Fruit fly (Drosophila melanogaster) whole organism, embryonic: ENCODE results near the gene CG14839.

Experiments
- Adf1 ChIP-seq: fragments of 200-800 bp; sonication (Bioruptor generic); IDR thresholded peaks from 2 replicates; pipeline ENCODE4 v1.3.6; 2022; ENCODE audit warnings: missing biosample characterization, missing genetic modification characterization
- B-H1 ChIP-seq: fragments of 200-800 bp; sonication (Bioruptor generic); IDR thresholded peaks from 3 replicates; pipeline ENCODE4 v1.3.6; 2022; ENCODE audit warnings: missing biosample characterization, missing genetic modification characterization
- CG12071 ChIP-seq: fragments of 200-800 bp; sonication (Bioruptor generic); optimal IDR thresholded peaks from 3 replicates; lab custom pipeline; 2018; ENCODE audit warnings: missing biosample characterization, mild to moderate bottlenecking, missing genetic modification characterization
- CG12155 ChIP-seq: fragments of 200-800 bp; sonication (Bioruptor generic); optimal IDR thresholded peaks from 3 replicates; lab custom pipeline; 2016; ENCODE audit warnings: missing biosample characterization, missing genetic modification characterization
- CG12236 ChIP-seq: fragments of 200-800 bp; sonication (Bioruptor generic); optimal IDR thresholded peaks from 2 replicates; lab custom pipeline; 2016; ENCODE audit warnings: missing biosample characterization, missing genetic modification characterization
- CG12942 ChIP-seq: fragments of 200-800 bp; sonication (Bioruptor generic); optimal IDR thresholded peaks from 3 replicates; lab custom pipeline; 2016; ENCODE audit warnings: missing biosample characterization, missing genetic modification characterization
- CG13296 ChIP-seq: fragments of 200-800 bp; sonication (Bioruptor generic); optimal IDR thresholded peaks from 3 replicates; lab custom pipeline; 2018; ENCODE audit warnings: missing biosample characterization, mild to moderate bottlenecking, missing genetic modification characterization
- CG1602 ChIP-seq: fragments of 200-800 bp; sonication (Bioruptor generic); optimal IDR thresholded peaks from 3 replicates; lab custom pipeline; 2016; ENCODE audit warnings: missing biosample characterization, missing genetic modification characterization
- CG17568 ChIP-seq: fragments of 200-800 bp; sonication (Bioruptor generic); optimal IDR thresholded peaks from 2 replicates; lab custom pipeline; 2018; ENCODE audit warnings: missing biosample characterization, mild to moderate bottlenecking, missing genetic modification characterization, moderate library complexity
- CG4617 ChIP-seq: fragments of 200-800 bp; sonication (Bioruptor generic); optimal IDR thresholded peaks from 3 replicates; lab custom pipeline; 2016; ENCODE audit warnings: missing biosample characterization, missing genetic modification characterization, borderline replicate concordance
- CG4730 ChIP-seq: fragments of 200-800 bp; sonication (Bioruptor generic); IDR thresholded peaks from 2 replicates; pipeline ENCODE4 v1.3.6; 2022; ENCODE audit warnings: missing biosample characterization, missing genetic modification characterization
- CG5245 ChIP-seq: fragments of 200-800 bp; sonication (Bioruptor generic); optimal IDR thresholded peaks from 3 replicates; lab custom pipeline; 2016; ENCODE audit warnings: missing biosample characterization, missing genetic modification characterization
- CG6175 ChIP-seq: fragments of 200-800 bp; sonication (Bioruptor generic); IDR thresholded peaks from 3 replicates; pipeline ENCODE4 v1.3.6; 2022; ENCODE audit warnings: missing biosample characterization, missing genetic modification characterization
- CG6765 ChIP-seq: fragments of 200-800 bp; sonication (Bioruptor generic); optimal IDR thresholded peaks from 3 replicates; lab custom pipeline; 2017; ENCODE audit warnings: missing biosample characterization, mild to moderate bottlenecking, missing genetic modification characterization
- CG7556 ChIP-seq: fragments of 200-800 bp; sonication (Bioruptor generic); optimal IDR thresholded peaks from 2 replicates; lab custom pipeline; 2017; ENCODE audit warnings: missing biosample characterization, mild to moderate bottlenecking, missing genetic modification characterization
- CG7963 ChIP-seq: fragments of 200-800 bp; sonication (Bioruptor generic); IDR thresholded peaks from 3 replicates; pipeline ENCODE4 v1.3.6; 2022; ENCODE audit warnings: missing biosample characterization, missing genetic modification characterization; ENCODE audit not compliant: partially characterized antibody
- CG8290 ChIP-seq, 3 experiments: fragments of 200-800 bp; sonication (Bioruptor generic); optimal IDR thresholded peaks; 2 replicates each; lab custom pipeline; 2016 to 2019; ENCODE audit warnings: missing biosample characterization in 3 of 3, missing genetic modification characterization in 3 of 3, mild to moderate bottlenecking in 2 of 3, moderate library complexity in 1 of 3
- CG8765 ChIP-seq: fragments of 200-800 bp; sonication (Bioruptor generic); IDR thresholded peaks from 2 replicates; pipeline ENCODE4 v1.3.6; 2022; ENCODE audit warnings: missing biosample characterization, missing genetic modification characterization
- CG9817 ChIP-seq: fragments of 200-800 bp; sonication (Bioruptor generic); optimal IDR thresholded peaks from 2 replicates; lab custom pipeline; 2018; ENCODE audit warnings: missing biosample characterization, mild to moderate bottlenecking, missing genetic modification characterization, moderate library complexity
- D19A ChIP-seq: fragments of 200-800 bp; optimal IDR thresholded peaks from 3 replicates; lab custom pipeline; 2019; ENCODE audit warnings: missing biosample characterization, mild to moderate bottlenecking, missing genetic modification characterization, moderate library complexity
- D19B ChIP-seq: fragments of 200-800 bp; sonication (Bioruptor generic); optimal IDR thresholded peaks from 2 replicates; lab custom pipeline; 2017; ENCODE audit warnings: missing biosample characterization, mild to moderate bottlenecking, missing genetic modification characterization
- Fer1 ChIP-seq: fragments of 200-800 bp; sonication (Bioruptor generic); optimal IDR thresholded peaks from 2 replicates; lab custom pipeline; 2017; ENCODE audit warnings: missing biosample characterization, mild to moderate bottlenecking, missing genetic modification characterization
- H15 ChIP-seq: fragments of 200-800 bp; sonication (Bioruptor generic); IDR thresholded peaks from 3 replicates; pipeline ENCODE4 v1.3.6; 2022; ENCODE audit warnings: missing biosample characterization, missing genetic modification characterization
- HHEX ChIP-seq: fragments of 200-800 bp; sonication (Bioruptor generic); optimal IDR thresholded peaks from 3 replicates; lab custom pipeline; 2017; ENCODE audit warnings: missing biosample characterization, mild to moderate bottlenecking, missing genetic modification characterization, missing genetic modification reagents
- HLH4C ChIP-seq: fragments of 200-800 bp; sonication (Bioruptor generic); IDR thresholded peaks from 3 replicates; pipeline ENCODE4 v1.3.6; 2022; ENCODE audit warnings: missing biosample characterization, missing genetic modification characterization; ENCODE audit not compliant: partially characterized antibody
- Hey ChIP-seq: fragments of 200-800 bp; sonication (Bioruptor generic); optimal IDR thresholded peaks from 3 replicates; lab custom pipeline; 2018; ENCODE audit warnings: missing biosample characterization, mild to moderate bottlenecking, missing genetic modification characterization
- Hmr ChIP-seq: fragments of 200-800 bp; sonication (Bioruptor generic); optimal IDR thresholded peaks from 3 replicates; lab custom pipeline; 2017; ENCODE audit warnings: mild to moderate bottlenecking, missing biosample characterization, missing genetic modification reagents, missing genetic modification characterization
- Hr3 ChIP-seq: fragments of 200-800 bp; sonication (Bioruptor generic); optimal IDR thresholded peaks from 3 replicates; lab custom pipeline; 2016; ENCODE audit warnings: missing biosample characterization, missing genetic modification characterization
- Ravus ChIP-seq: fragments of 200-800 bp; sonication (Bioruptor generic); IDR thresholded peaks from 2 replicates; pipeline ENCODE4 v1.3.6; 2022; ENCODE audit warnings: missing biosample characterization, missing genetic modification characterization
- Stat92E ChIP-seq, 3 experiments: fragments of >200 bp in 2 of 3; fragments of 200-800 bp in 1 of 3; sonication (Bioruptor generic) in 1 of 3; optimal IDR thresholded peaks; 2 replicates each; lab custom pipeline; 2017 to 2019; ENCODE audit warnings: missing biosample characterization in 3 of 3, missing genetic modification characterization in 3 of 3, mild to moderate bottlenecking in 1 of 3, moderate library complexity in 1 of 3
- Usf ChIP-seq: fragments of 200-800 bp; sonication (Bioruptor generic); optimal IDR thresholded peaks from 2 replicates; lab custom pipeline; 2017; ENCODE audit warnings: missing genotype, missing biosample characterization, missing genetic modification characterization
- Vsx1 ChIP-seq: fragments of 200-800 bp; sonication (Bioruptor generic); optimal IDR thresholded peaks from 2 replicates; lab custom pipeline; 2017; ENCODE audit warnings: missing biosample characterization, mild to moderate bottlenecking, missing genetic modification characterization, missing genetic modification reagents
- Xbp1 ChIP-seq: fragments of 200-800 bp; sonication (Bioruptor generic); optimal IDR thresholded peaks from 3 replicates; lab custom pipeline; 2016; ENCODE audit warnings: missing biosample characterization, mild to moderate bottlenecking, missing genetic modification characterization
- dati ChIP-seq: fragments of 200-800 bp; sonication (Bioruptor generic); IDR thresholded peaks from 2 replicates; pipeline ENCODE4 v1.3.6; 2022; ENCODE audit warnings: missing biosample characterization, missing genetic modification characterization
- dysf ChIP-seq: fragments of 200-800 bp; sonication (Bioruptor generic); IDR thresholded peaks from 3 replicates; pipeline ENCODE4 v1.3.6; 2022; ENCODE audit warnings: missing biosample characterization, missing genetic modification characterization
- gcm2 ChIP-seq: fragments of 200-800 bp; sonication (Bioruptor generic); optimal IDR thresholded peaks from 2 replicates; lab custom pipeline; 2016; ENCODE audit warnings: missing biosample characterization, missing genetic modification characterization
- gem ChIP-seq: fragments of 200-800 bp; sonication (Bioruptor generic); optimal IDR thresholded peaks from 2 replicates; lab custom pipeline; 2019; ENCODE audit warnings: missing biosample characterization, mild to moderate bottlenecking, missing genetic modification characterization, moderate library complexity
- jigr1 ChIP-seq: fragments of 200-800 bp; sonication (Bioruptor generic); IDR thresholded peaks from 3 replicates; pipeline ENCODE4 v1.3.6; 2022; ENCODE audit warnings: missing biosample characterization, missing genetic modification characterization
- jing ChIP-seq: fragments of 200-800 bp; sonication (Bioruptor generic); optimal IDR thresholded peaks from 2 replicates; lab custom pipeline; 2018; ENCODE audit warnings: missing biosample characterization, mild to moderate bottlenecking, missing genetic modification characterization
- ken ChIP-seq: fragments of 200-800 bp; sonication (Bioruptor generic); IDR thresholded peaks from 3 replicates; pipeline ENCODE4 v1.3.6; 2022; ENCODE audit warnings: missing biosample characterization, missing genetic modification characterization
- luna ChIP-seq: fragments of 200-800 bp; sonication (Bioruptor generic); optimal IDR thresholded peaks from 2 replicates; lab custom pipeline; 2016; ENCODE audit warnings: missing biosample characterization, missing genetic modification characterization
- maf-S ChIP-seq: fragments of 200-800 bp; sonication (Bioruptor generic); optimal IDR thresholded peaks from 2 replicates; lab custom pipeline; 2016; ENCODE audit warnings: missing biosample characterization, missing genetic modification characterization
- pb ChIP-seq: fragments of 200-800 bp; sonication (Bioruptor generic); optimal IDR thresholded peaks from 3 replicates; lab custom pipeline; 2016; ENCODE audit warnings: missing biosample characterization, missing genetic modification characterization
- pita ChIP-seq: fragments of 200-800 bp; sonication (Bioruptor generic); optimal IDR thresholded peaks from 2 replicates; lab custom pipeline; 2017; ENCODE audit warnings: missing biosample characterization, mild to moderate bottlenecking, missing genetic modification characterization
- pum ChIP-seq: fragments of 200-800 bp; sonication (Bioruptor generic); optimal IDR thresholded peaks from 2 replicates; lab custom pipeline; 2016; ENCODE audit warnings: missing biosample characterization, missing genetic modification characterization
- shn ChIP-seq: fragments of 200-800 bp; sonication (Bioruptor generic); optimal IDR thresholded peaks from 3 replicates; lab custom pipeline; 2016; ENCODE audit warnings: missing biosample characterization, missing genetic modification characterization
- ssp ChIP-seq: fragments of 200-800 bp; sonication (Bioruptor generic); IDR thresholded peaks from 2 replicates; pipeline ENCODE4 v1.3.6; 2022; ENCODE audit warnings: missing biosample characterization, missing genetic modification characterization
- sug ChIP-seq: fragments of 200-800 bp; optimal IDR thresholded peaks from 2 replicates; lab custom pipeline; 2019; ENCODE audit warnings: missing biosample characterization, mild to moderate bottlenecking, missing genetic modification characterization, moderate library complexity
- yki ChIP-seq: fragments of >200 bp; optimal IDR thresholded peaks from 3 replicates; lab custom pipeline; 2018

Gene CG14839

DNA sequence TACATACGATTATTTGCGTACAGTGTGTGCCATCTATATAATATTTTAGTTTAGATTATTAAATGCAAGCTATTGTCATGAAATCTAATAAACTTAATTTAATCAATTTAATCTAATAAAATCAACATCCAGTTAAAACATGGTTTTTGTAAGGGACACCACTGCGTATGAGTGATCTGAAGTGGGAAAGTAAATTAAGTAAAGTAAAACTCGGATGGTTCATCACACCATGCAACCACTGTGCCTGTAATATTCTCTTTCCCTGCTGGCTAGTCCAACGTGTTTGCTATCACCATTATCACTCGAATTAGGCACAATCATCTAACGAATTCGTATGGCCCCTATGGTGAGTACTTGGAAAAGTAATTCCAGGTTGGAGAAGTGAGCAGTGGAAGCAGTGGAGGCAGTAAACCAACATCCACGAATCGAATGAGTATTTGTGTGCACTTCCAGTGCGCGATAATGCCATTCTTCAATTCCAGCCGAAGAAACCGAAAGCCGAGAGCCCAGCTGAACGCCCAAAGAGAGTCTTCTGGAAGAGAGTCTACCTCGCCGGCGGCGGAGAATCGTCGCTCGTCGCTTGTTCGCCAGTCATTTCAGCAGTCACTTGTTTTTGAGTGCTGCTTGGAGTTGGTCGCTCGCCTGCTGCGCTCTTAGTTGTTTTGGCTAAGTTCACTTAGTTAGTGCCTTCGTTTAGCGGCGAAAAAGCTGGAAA is 26.6 kb downstream of the CG14839 start, which contains the start of gene red (continued):
- TF ChIP-seq CG12236 (GFP tag; lab: Kevin White, UChicago) (no peak), CG5245 (GFP tag; lab: Kevin White, UChicago) (peak; percentile 53), CG13296 (peak; percentile 65), CG7556 (peak; percentile 79), maf-S (GFP tag; lab: Kevin White, UChicago) (peak; percentile 8), gem (tag; lab: Kevin White, UChicago) (peak; percentile 85), CG12155 (peak; percentile 70), Xbp1 (GFP tag; lab: Kevin White, UChicago) (peak; percentile 66), dati (GFP tag; lab: Robert Waterston, UW) (peak; percentile 49; the same call in 1 of the 2 replicates), CG4617 (GFP tag; lab: Kevin White, UChicago) (no peak), Hey (peak; percentile 9), luna (GFP tag; lab: Kevin White, UChicago) (no peak), ssp (GFP tag; lab: Robert Waterston, UW) (no peak), pb (GFP tag; lab: Kevin White, UChicago) (no peak), Hmr (peak; percentile 70), Ravus (peak; percentile 28), ken (GFP tag; lab: Robert Waterston, UW) (peak; percentile 65; the same call in 2 of the 3 replicates), pita (GFP tag; lab: Kevin White, UChicago) (no peak), jigr1 (GFP tag; lab: Robert Waterston, UW) (no peak), jing (peak; percentile 23), CG17568 (GFP tag; lab: Kevin White, UChicago) (peak; percentile 71), H15 (no peak; the same call in 2 of the 3 replicates), gcm2 (no peak), CG12071 (peak; percentile 65), CG12942 (GFP tag; lab: Kevin White, UChicago) (peak; percentile 48), pum (GFP tag; lab: Kevin White, UChicago) (peak; percentile 48), shn (GFP tag; lab: Kevin White, UChicago) (no peak), D19A (peak; percentile 65), Usf (GFP tag; lab: Kevin White, UChicago) (no peak), CG6175 (0 out of 3 replicates have a peak, but pooled peaks have one; percentile 27), Hr3 (GFP tag; lab: Kevin White, UChicago) (peak; percentile 64), HHEX (peak; percentile 82), sug (tag; lab: Kevin White, UChicago) (peak; percentile 93), Vsx1 (GFP tag; lab: Kevin White, UChicago) (peak; percentile 32), dysf (GFP tag; lab: Robert Waterston, UW) (peak; percentile 84), CG8765 (GFP tag; lab: Robert Waterston, UW) (no peak), CG4730 (GFP tag; lab: Robert Waterston, UW) (0 out of 2 replicates have a peak, but pooled peaks have one; percentile 37), CG1602 (GFP tag; lab: Kevin White, UChicago) (peak; percentile 42), CG8290 (GFP tag; optimal IDR thresholded peaks at IDR 0.05; lab: Kevin White, UChicago) (peak; percentile 29), CG8290 (tag; optimal IDR thresholded peaks at IDR 0.05; lab: Kevin White, UChicago) (peak in 1 of 2 experiments; percentile 67), D19B (GFP tag; lab: Kevin White, UChicago) (peak; percentile 64), HLH4C (GFP tag; lab: Robert Waterston, UW) (0 out of 3 replicates have a peak, but pooled peaks have one; percentile 22), Adf1 (GFP tag; lab: Robert Waterston, UW) (peak; percentile 40; the same call in 1 of the 2 replicates), CG9817 (tag; lab: Kevin White, UChicago) (peak; percentile 67), Fer1 (GFP tag; lab: Kevin White, UChicago) (peak; percentile 85), yki (lab: Kevin White, UChicago) (no peak), Stat92E (GFP tag; optimal IDR thresholded peaks at IDR 0.05; lab: Kevin White, UChicago) (peak in 1 of 3 experiments; percentile 9), B-H1 (peak; percentile 30; the same call in 1 of the 3 replicates), CG7963 (no peak), CG6765 (peak; percentile 51)
